Worm (Caenorhabditis elegans) whole organism, L3 larva: ENCODE data around the gene C36A4.10.
A peak's percentile ranks its signal among the peaks of the same experiment; 100 is the strongest.

ENCODE experiments used
- R02D3.7 ChIP-seq: fragments of 150-350 bp; optimal IDR thresholded peaks from 2 replicates; lab custom pipeline; 2014; ENCODE audit warnings: missing biosample characterization, missing genetic modification characterization
- ZK546.5 ChIP-seq: sonication (generic microtip); optimal IDR thresholded peaks from 2 replicates; lab custom pipeline; 2017; ENCODE audit warnings: missing biosample characterization, missing genetic modification characterization
- aly-2 ChIP-seq: fragments of 150-350 bp; optimal IDR thresholded peaks from 2 replicates; lab custom pipeline; 2014; ENCODE audit warnings: missing biosample characterization, missing genetic modification characterization
- ama-1 ChIP-seq: fragments of 150-350 bp; optimal IDR thresholded peaks from 2 replicates; lab custom pipeline; 2018
- ceh-28 ChIP-seq: fragments of 150-350 bp; optimal IDR thresholded peaks from 2 replicates; lab custom pipeline; 2014; ENCODE audit warnings: missing biosample characterization, missing genetic modification reagents, missing genetic modification characterization
- ceh-82 ChIP-seq: fragments of 150-350 bp; optimal IDR thresholded peaks from 2 replicates; lab custom pipeline; 2014; ENCODE audit warnings: missing biosample characterization, missing genetic modification characterization
- ceh-9 ChIP-seq: sonication (generic microtip); optimal IDR thresholded peaks from 2 replicates; lab custom pipeline; 2018; ENCODE audit warnings: missing biosample characterization, missing genetic modification characterization
- daf-12 ChIP-seq: fragments of 150-350 bp; optimal IDR thresholded peaks from 2 replicates; lab custom pipeline; 2014; ENCODE audit warnings: missing biosample characterization, missing genetic modification reagents, missing genetic modification characterization
- egl-5 ChIP-seq: fragments of 150-350 bp; optimal IDR thresholded peaks from 2 replicates; lab custom pipeline; 2017; ENCODE audit warnings: missing biosample characterization, missing genetic modification reagents, missing genetic modification characterization, inconsistent platforms
- elt-2 ChIP-seq: sonication (generic microtip); optimal IDR thresholded peaks from 2 replicates; lab custom pipeline; 2016; ENCODE audit warnings: missing genetic modification reagents, mild to moderate bottlenecking, missing genetic modification characterization, missing compliant biosample characterization
- elt-3 ChIP-seq, 3 experiments: fragments of 150-350 bp in 1 of 3; sonication (generic microtip) in 2 of 3; optimal IDR thresholded peaks; 2 replicates in 2 of 3; 4 replicates in 1 of 3; lab custom pipeline; 2014 to 2017; ENCODE audit warnings: missing biosample characterization in 3 of 3, missing genetic modification characterization in 3 of 3
- eor-1 ChIP-seq, 2 experiments: fragments of 150-350 bp; optimal IDR thresholded peaks; 2 replicates each; lab custom pipeline; 2014 to 2018; ENCODE audit warnings: missing biosample characterization in 2 of 2, missing genetic modification characterization in 2 of 2
- fkh-10 ChIP-seq: sonication (generic microtip); optimal IDR thresholded peaks from 2 replicates; lab custom pipeline; 2017; ENCODE audit warnings: missing biosample characterization, missing genetic modification reagents, missing genetic modification characterization
- fkh-2 ChIP-seq: fragments of 150-350 bp; optimal IDR thresholded peaks from 2 replicates; lab custom pipeline; 2014; ENCODE audit warnings: missing biosample characterization, missing genetic modification reagents, missing genetic modification characterization
- fos-1 ChIP-seq: fragments of 150-350 bp; optimal IDR thresholded peaks from 2 replicates; lab custom pipeline; 2014; ENCODE audit warnings: missing biosample characterization, missing genetic modification characterization
- hmg-11 ChIP-seq: sonication (generic microtip); optimal IDR thresholded peaks from 2 replicates; lab custom pipeline; 2016; ENCODE audit warnings: missing genetic modification characterization, missing compliant biosample characterization
- jun-1 ChIP-seq: fragments of 150-350 bp; optimal IDR thresholded peaks from 2 replicates; lab custom pipeline; 2014; ENCODE audit warnings: missing biosample characterization, missing genetic modification reagents, missing genetic modification characterization
- lin-15B ChIP-seq: fragments of 150-350 bp; optimal IDR thresholded peaks from 2 replicates; lab custom pipeline; 2014; ENCODE audit warnings: missing biosample characterization, missing genetic modification characterization
- lin-39 ChIP-seq: fragments of 150-350 bp; optimal IDR thresholded peaks from 2 replicates; lab custom pipeline; 2018; ENCODE audit warnings: missing biosample characterization, missing genetic modification reagents, missing genetic modification characterization
- mdl-1 ChIP-seq: fragments of 150-350 bp; optimal IDR thresholded peaks from 2 replicates; lab custom pipeline; 2014; ENCODE audit warnings: missing biosample characterization, missing genetic modification characterization
- nfya-1 ChIP-seq: sonication (generic microtip); optimal IDR thresholded peaks from 2 replicates; lab custom pipeline; 2017; ENCODE audit warnings: missing genetic modification characterization, mild to moderate bottlenecking, missing compliant biosample characterization, antibody characterized with exemption, moderate library complexity; ENCODE audit not compliant: insufficient read depth
- nhr-12 ChIP-seq: fragments of 150-350 bp; optimal IDR thresholded peaks from 2 replicates; lab custom pipeline; 2014; ENCODE audit warnings: missing biosample characterization, missing genetic modification characterization
- nhr-23 ChIP-seq: fragments of 150-350 bp; optimal IDR thresholded peaks from 2 replicates; lab custom pipeline; 2014; ENCODE audit warnings: missing biosample characterization, missing genetic modification reagents, missing genetic modification characterization
- nhr-237 ChIP-seq: fragments of 150-350 bp; optimal IDR thresholded peaks from 2 replicates; lab custom pipeline; 2014; ENCODE audit warnings: missing biosample characterization, missing genetic modification characterization
- nhr-25 ChIP-seq: sonication (generic microtip); optimal IDR thresholded peaks from 2 replicates; lab custom pipeline; 2017; ENCODE audit warnings: missing biosample characterization, missing genetic modification characterization
- nhr-43 ChIP-seq: sonication (generic microtip); optimal IDR thresholded peaks from 2 replicates; lab custom pipeline; 2016; ENCODE audit warnings: mild to moderate bottlenecking, missing genetic modification characterization, missing compliant biosample characterization; ENCODE audit not compliant: poor library complexity, severe bottlenecking
- nhr-67 ChIP-seq: fragments of 150-350 bp; optimal IDR thresholded peaks from 2 replicates; lab custom pipeline; 2014; ENCODE audit warnings: missing biosample characterization, missing genetic modification characterization
- nhr-76 ChIP-seq: fragments of 150-350 bp; sonication (generic microtip); optimal IDR thresholded peaks from 5 replicates; lab custom pipeline; 2014; ENCODE audit warnings: missing biosample characterization, missing genetic modification characterization
- nhr-77 ChIP-seq: fragments of 150-350 bp; optimal IDR thresholded peaks from 2 replicates; lab custom pipeline; 2014; ENCODE audit warnings: missing biosample characterization, missing genetic modification characterization
- pha-4 ChIP-seq: fragments of 150-350 bp; optimal IDR thresholded peaks from 2 replicates; lab custom pipeline; 2014; ENCODE audit warnings: missing biosample characterization, missing genetic modification reagents, missing genetic modification characterization
- pqm-1 ChIP-seq: fragments of 150-350 bp; optimal IDR thresholded peaks from 2 replicates; lab custom pipeline; 2017; ENCODE audit warnings: missing biosample characterization, missing genetic modification characterization, inconsistent platforms
- sea-2 ChIP-seq: fragments of 150-350 bp; sonication (generic microtip); optimal IDR thresholded peaks from 4 replicates; lab custom pipeline; 2014; ENCODE audit warnings: missing biosample characterization, missing genetic modification reagents, missing genetic modification characterization
- skn-1 ChIP-seq: fragments of 150-350 bp; optimal IDR thresholded peaks from 2 replicates; lab custom pipeline; 2014; ENCODE audit warnings: missing biosample characterization, missing genetic modification characterization
- snpc-4 ChIP-seq: fragments of 150-350 bp; optimal IDR thresholded peaks from 2 replicates; lab custom pipeline; 2014; ENCODE audit warnings: missing biosample characterization, missing genetic modification characterization
- tbx-2 ChIP-seq: sonication (generic microtip); optimal IDR thresholded peaks from 2 replicates; lab custom pipeline; 2016; ENCODE audit warnings: mild to moderate bottlenecking, missing genetic modification characterization, missing compliant biosample characterization
- unc-62 ChIP-seq: fragments of 150-350 bp; sonication (generic microtip); optimal IDR thresholded peaks from 4 replicates; lab custom pipeline; 2014; ENCODE audit warnings: missing biosample characterization, missing genetic modification reagents, missing genetic modification characterization
- ztf-11 ChIP-seq: fragments of 150-350 bp; optimal IDR thresholded peaks from 2 replicates; lab custom pipeline; 2014; ENCODE audit warnings: missing biosample characterization, missing genetic modification characterization
- ztf-4 ChIP-seq: fragments of 150-350 bp; optimal IDR thresholded peaks from 2 replicates; lab custom pipeline; 2014; ENCODE audit warnings: missing biosample characterization, missing genetic modification characterization

The C36A4.10 gene

ce11 chrIII:3832291-3832690, 1.0 kb upstream of the C36A4.10 start, which contains the start of gene cyp-25A1:
Gene cyp-25A1, plus strand, starts transcription at chrIII:3832591.
- TF ChIP-seq nhr-67 (no peak), pha-4 (tag; lab: Kevin White, UChicago) (no peak), ceh-9 (no peak), ztf-4 (no peak), ZK546.5 (tag; lab: Kevin White, UChicago) (no peak), lin-39 (tag; lab: Kevin White, UChicago) (no peak), elt-3 (tag; optimal IDR thresholded peaks at IDR 0.05; lab: Kevin White, UChicago) (no peak), nhr-237 (tag; lab: Kevin White, UChicago) (no peak), unc-62 (GFP tag; lab: Kevin White, UChicago) (no peak), ceh-28 (no peak), ztf-11 (no peak), eor-1 (tag; optimal IDR thresholded peaks at IDR 0.05; lab: Kevin White, UChicago) (no peak), sea-2 (GFP tag; lab: Kevin White, UChicago) (no peak), fos-1 (tag; lab: Kevin White, UChicago) (no peak), fkh-10 (GFP tag; lab: Kevin White, UChicago) (no peak)

ce11 chrIII:3831798-3832197, 517 bp upstream of the C36A4.10 start:
- TF ChIP-seq nfya-1 (tag; lab: Kevin White, UChicago): no peak
- TF ChIP-seq ama-1: no peak
- no peak for TF ChIP-seq lin-39 (tag; lab: Kevin White, UChicago)
- TF ChIP-seq jun-1 (tag; lab: Kevin White, UChicago): no peak
- TF ChIP-seq, all 47 proteins: peak for 0

DNA sequence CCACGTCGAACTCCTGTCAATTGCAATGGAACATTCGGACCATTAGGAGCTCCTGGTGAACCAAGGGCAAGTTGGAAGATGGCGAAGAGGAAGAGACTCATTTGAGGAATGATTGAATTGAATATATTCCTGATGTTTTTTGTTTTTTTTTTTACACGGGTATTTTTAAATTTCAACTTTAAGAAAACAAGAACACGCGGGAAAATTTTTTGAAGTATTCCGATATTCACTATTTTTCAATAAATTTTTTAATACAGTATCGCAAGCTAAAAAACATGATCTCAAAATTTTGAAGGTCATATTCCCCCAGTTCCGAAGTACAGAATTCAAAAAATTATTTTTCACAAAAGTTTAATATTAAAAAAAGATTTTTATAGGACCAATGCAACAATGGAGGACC, 2.2 kb downstream of the C36A4.10 start, which contains the start of gene cnnm-5:
TSS of gene cnnm-5 (minus strand) at position 101 of the 400 bp plus-strand sequence.
- TF ChIP-seq daf-12: no peak
- TF ChIP-seq aly-2: no peak
- TF ChIP-seq ZK546.5 (tag; lab: Kevin White, UChicago): no peak
- no peak for TF ChIP-seq nfya-1 (tag; lab: Kevin White, UChicago)
- no peak for TF ChIP-seq fkh-2 (tag; lab: Kevin White, UChicago)
- TF ChIP-seq nhr-67: no peak
- TF ChIP-seq, all 47 proteins: peak for 0

- no peak for TF ChIP-seq nhr-12 (tag; lab: Kevin White, UChicago)
- no peak for TF ChIP-seq skn-1 (tag; lab: Kevin White, UChicago)
- no peak for TF ChIP-seq ceh-82 (tag; lab: Kevin White, UChicago)
- no peak for TF ChIP-seq nhr-77
- TF ChIP-seq pha-4 (tag; lab: Kevin White, UChicago): no peak
- TF ChIP-seq fos-1 (tag; lab: Kevin White, UChicago): no peak
- TF ChIP-seq egl-5 (tag; lab: Kevin White, UChicago): no peak
- no peak for TF ChIP-seq nhr-76 (tag; lab: Kevin White, UChicago)
- TF ChIP-seq sea-2 (GFP tag; lab: Kevin White, UChicago): no peak
- TF ChIP-seq, all 47 proteins: peak for 0
Observed at ce11 chrIII:3821969-3822453, 9.3 kb downstream of the C36A4.10 start, which contains the start of gene amx-1. Gene amx-1, plus strand, starts transcription at chrIII:3822403.

DNA sequence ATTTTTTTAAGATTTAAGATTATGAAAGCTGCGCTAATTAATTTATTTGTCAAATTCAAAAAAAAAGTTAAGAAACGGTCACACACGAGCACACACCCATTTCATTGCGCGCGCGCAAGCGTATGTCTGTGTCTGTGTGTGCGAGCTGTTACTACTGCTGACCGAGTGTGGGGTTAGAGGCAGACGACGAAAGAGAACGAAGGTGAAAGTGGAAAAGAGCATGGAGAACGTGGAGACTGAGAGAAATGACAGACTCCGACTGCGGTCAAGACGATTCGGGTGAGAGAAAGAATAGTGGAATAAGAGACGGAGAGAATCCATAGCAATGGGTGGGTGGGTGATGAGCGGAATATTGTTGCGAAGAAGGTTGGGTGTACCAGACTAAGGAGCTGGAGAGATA, 11.1 kb downstream of the C36A4.10 start:
- TF ChIP-seq tbx-2: no peak
- TF ChIP-seq mdl-1 (tag; lab: Kevin White, UChicago): no peak
- peak; percentile 77 for TF ChIP-seq pha-4 (tag; lab: Kevin White, UChicago)
- TF ChIP-seq skn-1 (tag; lab: Kevin White, UChicago): peak; percentile 27
- TF ChIP-seq snpc-4 (tag; lab: Kevin White, UChicago): peak; percentile 56
- TF ChIP-seq lin-39 (tag; lab: Kevin White, UChicago): peak; percentile 19
- TF ChIP-seq nhr-43 (tag; lab: Kevin White, UChicago): no peak
- TF ChIP-seq unc-62 (GFP tag; lab: Kevin White, UChicago): no peak
- peak; percentile 64 for TF ChIP-seq nhr-25 (tag; lab: Kevin White, UChicago)
- no peak for TF ChIP-seq jun-1 (tag; lab: Kevin White, UChicago)
- no peak for TF ChIP-seq nhr-12 (tag; lab: Kevin White, UChicago)
- TF ChIP-seq lin-15B (tag; lab: Kevin White, UChicago): peak; percentile 57
- TF ChIP-seq ztf-4: no peak
- peak; percentile 80 for TF ChIP-seq hmg-11
- TF ChIP-seq daf-12: no peak
- peak; percentile 44 for TF ChIP-seq elt-2
- peak; percentile 22 for TF ChIP-seq R02D3.7 (tag; lab: Kevin White, UChicago)
- peak; percentile 54 for TF ChIP-seq pqm-1 (tag; lab: Kevin White, UChicago)
- no peak for TF ChIP-seq fkh-10 (GFP tag; lab: Kevin White, UChicago)
- TF ChIP-seq fos-1 (tag; lab: Kevin White, UChicago): no peak
- TF ChIP-seq nhr-23 (tag; lab: Kevin White, UChicago): peak; percentile 78
- TF ChIP-seq nfya-1 (tag; lab: Kevin White, UChicago): peak; percentile 81
